Fruit fly (Drosophila melanogaster): ENCODE data around the gene dnd.

Gene dnd

DNA sequence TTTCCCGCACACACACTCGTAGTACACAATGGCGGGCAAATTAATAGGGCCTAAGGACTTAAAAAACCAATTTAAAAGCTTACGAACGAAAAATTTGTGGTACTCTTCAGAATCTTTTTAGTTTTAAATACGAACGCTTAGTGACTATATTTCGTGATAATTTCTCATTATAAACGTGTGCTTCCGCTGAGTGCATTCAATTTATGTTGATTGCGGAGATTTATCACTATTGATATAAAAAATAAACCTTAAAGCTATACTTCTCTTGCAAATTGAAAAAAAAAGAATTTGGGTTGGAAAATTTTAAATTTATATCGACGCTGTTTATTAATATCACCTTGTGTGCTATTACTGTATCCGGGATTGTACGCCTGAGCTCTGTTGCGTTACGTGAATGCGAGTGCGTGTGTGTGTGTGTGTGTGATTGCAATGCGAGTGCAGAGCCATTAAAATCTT is 38.1 kb downstream of the dnd start (continued):
- peak; percentile 26 for TF ChIP-seq maf-S (GFP tag; optimal IDR thresholded peaks at IDR 0.05)
- TF ChIP-seq stc (GFP tag; IDR thresholded peaks at IDR 0.05) = no peak
- TF ChIP-seq E2f1 (GFP tag; IDR thresholded peaks at IDR 0.05) = peak; percentile 56
- no peak for TF ChIP-seq scrt (GFP tag; optimal IDR thresholded peaks at IDR 0.05)
- peak; percentile 74 for TF ChIP-seq tin (GFP tag; optimal IDR thresholded peaks at IDR 0.05)
- TF ChIP-seq sens-2 (GFP tag; IDR thresholded peaks at IDR 0.05) = no peak
- no peak for TF ChIP-seq trh (GFP tag; optimal IDR thresholded peaks at IDR 0.05)
- TF ChIP-seq E2f2 (GFP tag; IDR thresholded peaks at IDR 0.05) = no peak
- TF ChIP-seq kay (GFP tag; optimal IDR thresholded peaks at IDR 0.05) = no peak
- no peak for TF ChIP-seq Dll (GFP tag; IDR thresholded peaks at IDR 0.05; ENCODE audit: partially characterized antibody)
- TF ChIP-seq CG14965 (GFP tag; optimal IDR thresholded peaks at IDR 0.05; ENCODE audit: borderline replicate concordance) = peak; percentile 1
- peak; percentile 78 for TF ChIP-seq CG17829 (tag; optimal IDR thresholded peaks at IDR 0.05)
- TF ChIP-seq CG10274 (GFP tag; optimal IDR thresholded peaks at IDR 0.05) = peak; percentile 50
- TF ChIP-seq Trl (optimal IDR thresholded peaks at IDR 0.05) = no peak
- peak; percentile 66 for TF ChIP-seq Trl (GFP tag; optimal IDR thresholded peaks at IDR 0.05)
- peak; percentile 1 for TF ChIP-seq repo (GFP tag; optimal IDR thresholded peaks at IDR 0.05)
- TF ChIP-seq sna (GFP tag; IDR thresholded peaks at IDR 0.05; ENCODE audit: partially characterized antibody) = no peak
- TF ChIP-seq NFAT (GFP tag; IDR thresholded peaks at IDR 0.05) = no peak
- TF ChIP-seq CG4404 (GFP tag; IDR thresholded peaks at IDR 0.05) = peak; percentile 53
- peak; percentile 92 for TF ChIP-seq CG9727 (GFP tag; optimal IDR thresholded peaks at IDR 0.05)
- TF ChIP-seq kni (GFP tag; optimal IDR thresholded peaks at IDR 0.05) = peak; percentile 3
- TF ChIP-seq CG1603 (tag; optimal IDR thresholded peaks at IDR 0.05) = peak; percentile 11
- peak; percentile 52 for TF ChIP-seq slou (GFP tag; optimal IDR thresholded peaks at IDR 0.05)
- peak; percentile 55 for TF ChIP-seq CG10209 (GFP tag; optimal IDR thresholded peaks at IDR 0.05)
- peak in 1 of 2 experiments; percentile 78 for TF ChIP-seq Eip74EF (GFP tag; optimal IDR thresholded peaks at IDR 0.05)
- no peak for TF ChIP-seq CG8765 (GFP tag; IDR thresholded peaks at IDR 0.05)
- no peak for TF ChIP-seq emc (GFP tag; optimal IDR thresholded peaks at IDR 0.05)
- peak; percentile 14 for TF ChIP-seq Bteb2 (GFP tag; optimal IDR thresholded peaks at IDR 0.05)
- TF ChIP-seq CG10267 (tag; optimal IDR thresholded peaks at IDR 0.05) = peak; percentile 77
- TF ChIP-seq CG3065 (GFP tag; optimal IDR thresholded peaks at IDR 0.05) = peak; percentile 30
- peak; percentile 56 for TF ChIP-seq CG18599 (GFP tag; optimal IDR thresholded peaks at IDR 0.05)
- TF ChIP-seq fd102C (GFP tag; optimal IDR thresholded peaks at IDR 0.05) = peak; percentile 12
- peak; percentile 84 for TF ChIP-seq CG7556 (GFP tag; optimal IDR thresholded peaks at IDR 0.05)
- no peak for TF ChIP-seq Hr39 (optimal IDR thresholded peaks at IDR 0.05)
- peak; percentile 58 for TF ChIP-seq Nf-YB (GFP tag; optimal IDR thresholded peaks at IDR 0.05)
- TF ChIP-seq CG1024 (GFP tag; IDR thresholded peaks at IDR 0.05) = no peak
- TF ChIP-seq CG12299 (tag; optimal IDR thresholded peaks at IDR 0.05) = peak; percentile 41
- peak; percentile 35 for TF ChIP-seq gcm2 (GFP tag; optimal IDR thresholded peaks at IDR 0.05)
- TF ChIP-seq unc-4 (GFP tag; IDR thresholded peaks at IDR 0.05; ENCODE audit: partially characterized antibody) = no peak
- peak; percentile 32; the same call in 1 of the 2 replicates for TF ChIP-seq CG17328 (GFP tag; IDR thresholded peaks at IDR 0.05)
- TF ChIP-seq CG7963 (GFP tag; IDR thresholded peaks at IDR 0.05; ENCODE audit: partially characterized antibody) = no peak
- TF ChIP-seq CG5180 (GFP tag; optimal IDR thresholded peaks at IDR 0.05) = peak; percentile 60
- TF ChIP-seq CG11247 (GFP tag; IDR thresholded peaks at IDR 0.05) = no peak
- peak; percentile 43; the same call in 1 of the 2 replicates for TF ChIP-seq CG32532 (GFP tag; IDR thresholded peaks at IDR 0.05)
- peak; percentile 84 for TF ChIP-seq CG10979 (tag; optimal IDR thresholded peaks at IDR 0.05)
- no peak for TF ChIP-seq MBD-R2 (GFP tag; IDR thresholded peaks at IDR 0.05)
- TF ChIP-seq C15 (GFP tag; IDR thresholded peaks at IDR 0.05) = no peak
- peak; percentile 81 for TF ChIP-seq CG31441 (GFP tag; IDR thresholded peaks at IDR 0.05)
- TF ChIP-seq chn (GFP tag; optimal IDR thresholded peaks at IDR 0.05) = peak; percentile 61
- no peak for TF ChIP-seq Adf1 (GFP tag; IDR thresholded peaks at IDR 0.05)
- peak; percentile 72 for TF ChIP-seq lab (GFP tag; optimal IDR thresholded peaks at IDR 0.05)

Measured in whole organism, embryonic.